Worm (Caenorhabditis elegans): ENCODE results near the gene str-30.
A peak's percentile ranks its signal among the peaks of the same experiment; 100 is the strongest.

- TF ChIP-seq nhr-237 (tag; optimal IDR thresholded peaks at IDR 0.05) (no peak), sma-3 (GFP tag; optimal IDR thresholded peaks at IDR 0.05) (peak; percentile 56), ceh-82 (tag; optimal IDR thresholded peaks at IDR 0.05) (no peak), nhr-77 (tag; optimal IDR thresholded peaks at IDR 0.05) (no peak), ztf-11 (tag; optimal IDR thresholded peaks at IDR 0.05) (no peak), lin-13 (GFP tag; optimal IDR thresholded peaks at IDR 0.05) (peak; percentile 40), unc-62 (GFP tag; optimal IDR thresholded peaks at IDR 0.05) (no peak), elt-3 (tag; optimal IDR thresholded peaks at IDR 0.05) (no peak), lin-39 (tag; optimal IDR thresholded peaks at IDR 0.05) (no peak), R02D3.7 (tag; optimal IDR thresholded peaks at IDR 0.05) (no peak), nhr-25 (tag; optimal IDR thresholded peaks at IDR 0.05) (peak; percentile 56), alr-1 (tag; optimal IDR thresholded peaks at IDR 0.05) (no peak)
These were observed 21.0 kb upstream of the str-30 start for ce11 chrV:3703888-3704287.
